Worm (Caenorhabditis elegans): ENCODE measurements around the gene acp-6.

ce11 chrIV:6419031-6419582 lies 6.8 kb downstream of the acp-6 start, which contains the start of the genes Y73B6BL.23 and htp-2:
- TF ChIP-seq hnd-1 (tag; optimal IDR thresholded peaks at IDR 0.05) (no peak), aly-1 (tag; optimal IDR thresholded peaks at IDR 0.05) (no peak), pes-1 (GFP tag; IDR thresholded peaks at IDR 0.05) (no peak), ets-7 (tag; optimal IDR thresholded peaks at IDR 0.05) (no peak)
